Worm (Caenorhabditis elegans) whole organism, L4 larva: ENCODE results near the gene pfn-3.

Experiments
- T26A8.4 ChIP-seq: fragments of 200-800 bp; sonication (Bioruptor generic); IDR thresholded peaks from 2 replicates; pipeline ENCODE4 v1.3.6; 2022; ENCODE audit warnings: missing genetic modification characterization, missing compliant biosample characterization
- aha-1 ChIP-seq: fragments of 150-350 bp; peaks from one replicate; lab custom pipeline; 2014; ENCODE audit warnings: missing biosample characterization, missing genetic modification characterization
- rbr-2 ChIP-seq: sonication (generic microtip); optimal IDR thresholded peaks from 2 replicates; lab custom pipeline; 2016; ENCODE audit warnings: missing genotype, missing genetic modification characterization, missing compliant biosample characterization

The pfn-3 gene

DNA sequence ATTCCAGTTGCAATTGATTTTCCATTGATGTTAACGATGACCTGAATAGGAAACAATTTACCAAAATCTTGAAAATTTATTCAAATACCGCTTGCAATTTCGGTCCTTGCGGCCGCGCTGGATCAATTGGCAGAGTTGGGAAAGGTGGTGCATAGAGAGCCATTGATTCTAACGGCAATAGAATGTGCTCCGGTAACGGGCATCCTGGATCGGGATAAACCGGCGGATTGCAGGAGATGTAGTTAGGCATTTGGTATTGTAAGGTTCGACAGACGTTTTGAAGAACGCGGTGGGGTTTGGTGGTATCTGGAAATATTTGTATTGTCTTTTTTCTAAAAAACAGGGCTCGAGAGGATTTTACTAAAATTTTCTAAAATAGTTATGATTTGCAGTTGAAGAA lies 49.6 kb downstream of the pfn-3 start:
- no peak for TF ChIP-seq rbr-2 (tag; lab: Kevin White, UChicago)
- 0 out of 2 replicates have a peak, but pooled peaks have one; percentile 26 for TF ChIP-seq T26A8.4 (GFP tag; lab: Robert Waterston, UW)
- peak; percentile 94 for TF ChIP-seq aha-1 (tag; lab: Kevin White, UChicago)
- TF ChIP-seq, all 104 proteins: peak for 2
